Fruit fly (Drosophila melanogaster) whole organism: ENCODE data around the gene FucTA.

Experiments
- CG8478 ChIP-seq: fragments of >200 bp; optimal IDR thresholded peaks from 2 replicates; lab custom pipeline; 2018; ENCODE audit warnings: inconsistent platforms
- psq ChIP-seq: fragments of >200 bp; optimal IDR thresholded peaks from 2 replicates; lab custom pipeline; 2017

dm6 chr3L:15178618-15179017, 31.7 kb downstream of the FucTA start:
- TF ChIP-seq CG8478 = no peak
- TF ChIP-seq psq (lab: Kevin White, UChicago) = no peak
